Fruit fly (Drosophila melanogaster) whole organism, prepupa: ENCODE results near the gene ImpE1.

Source experiments
- CG10631 ChIP-seq: fragments of 200-800 bp; sonication (Bioruptor generic); optimal IDR thresholded peaks from 2 replicates; lab custom pipeline; 2016; ENCODE audit warnings: missing biosample characterization, missing genetic modification characterization
- CG10669 ChIP-seq: fragments of 200-800 bp; sonication (Bioruptor generic); optimal IDR thresholded peaks from 3 replicates; lab custom pipeline; 2018; ENCODE audit warnings: missing biosample characterization, mild to moderate bottlenecking, missing genetic modification characterization, moderate library complexity
- CG16779 ChIP-seq: fragments of 200-800 bp; sonication (Bioruptor generic); optimal IDR thresholded peaks from 3 replicates; lab custom pipeline; 2017; ENCODE audit warnings: missing biosample characterization, mild to moderate bottlenecking, missing genetic modification characterization
- CG34406 ChIP-seq: fragments of 200-800 bp; sonication (Bioruptor generic); optimal IDR thresholded peaks from 3 replicates; lab custom pipeline; 2016; ENCODE audit warnings: missing biosample characterization, missing genetic modification characterization
- CG3919 ChIP-seq: fragments of 200-800 bp; sonication (Bioruptor generic); optimal IDR thresholded peaks from 3 replicates; lab custom pipeline; 2016; ENCODE audit warnings: missing biosample characterization, missing genetic modification characterization
- CG6163 ChIP-seq: fragments of 200-800 bp; sonication (Bioruptor generic); IDR thresholded peaks from 3 replicates; pipeline ENCODE4 v1.3.6; 2022; ENCODE audit warnings: missing biosample characterization, missing genetic modification characterization
- CG7368 ChIP-seq: fragments of 200-800 bp; sonication (Bioruptor generic); optimal IDR thresholded peaks from 3 replicates; lab custom pipeline; 2016; ENCODE audit warnings: missing biosample characterization, missing genetic modification characterization
- Eip75B ChIP-seq: fragments of 200-800 bp; sonication (Bioruptor generic); optimal IDR thresholded peaks from 3 replicates; lab custom pipeline; 2016; ENCODE audit warnings: missing biosample characterization, missing genetic modification characterization
- Gug ChIP-seq: fragments of 200-800 bp; sonication (Bioruptor generic); IDR thresholded peaks from 2 replicates; pipeline ENCODE4 v1.3.6; 2022; ENCODE audit warnings: missing biosample characterization, missing genetic modification characterization
- OdsH ChIP-seq: fragments of 200-800 bp; sonication (Bioruptor generic); optimal IDR thresholded peaks from 3 replicates; lab custom pipeline; 2016; ENCODE audit warnings: missing biosample characterization, missing genetic modification characterization
- dac ChIP-seq: fragments of 200-800 bp; sonication (Bioruptor generic); optimal IDR thresholded peaks from 2 replicates; lab custom pipeline; 2017; ENCODE audit warnings: missing biosample characterization, mild to moderate bottlenecking, missing genetic modification characterization

DNA sequence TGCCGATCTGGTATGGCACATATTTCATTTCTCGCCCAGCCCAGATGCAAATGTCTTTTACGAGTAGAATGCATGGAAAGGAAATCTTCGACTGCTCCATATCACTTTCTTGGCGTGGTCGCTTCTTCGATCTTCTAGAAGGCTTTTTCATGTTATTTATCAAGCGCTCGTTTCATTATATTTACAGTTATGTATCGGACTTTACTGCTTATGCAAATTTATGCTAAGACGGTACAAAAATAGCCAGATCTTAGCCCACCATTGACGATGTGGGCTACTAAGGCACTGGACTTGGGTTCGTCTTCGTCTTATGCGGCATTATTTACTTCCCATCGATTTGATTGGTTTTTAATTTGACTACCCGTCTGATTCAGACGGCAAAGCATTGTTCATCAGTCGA is 8.9 kb upstream of the ImpE1 start:
- no peak for TF ChIP-seq CG7368 (GFP tag; lab: Kevin White, UChicago)
- TF ChIP-seq dac, result no peak
- TF ChIP-seq CG16779 (tag; lab: Kevin White, UChicago), result no peak
- TF ChIP-seq CG10669 (GFP tag; lab: Kevin White, UChicago), result no peak
- no peak for TF ChIP-seq CG34406
- no peak for TF ChIP-seq OdsH (GFP tag; lab: Kevin White, UChicago)
- TF ChIP-seq CG6163 (GFP tag; lab: Robert Waterston, UW), result no peak
- no peak for TF ChIP-seq Eip75B (GFP tag; lab: Kevin White, UChicago)
- no peak for TF ChIP-seq CG10631 (GFP tag; lab: Kevin White, UChicago)
- TF ChIP-seq Gug (GFP tag; lab: Robert Waterston, UW), result no peak
- TF ChIP-seq CG3919 (GFP tag; lab: Kevin White, UChicago), result no peak
